Worm (Caenorhabditis elegans) whole organism, midembryonic: ENCODE data around the gene Y47D3A.34.

Experiments used
- cog-1 ChIP-seq: sonication (generic microtip); optimal IDR thresholded peaks from 2 replicates; lab custom pipeline; 2016; ENCODE audit warnings: missing genetic modification characterization, missing compliant biosample characterization
- flt-1 ChIP-seq: fragments of 200-800 bp; sonication (Bioruptor generic); IDR thresholded peaks from 2 replicates; pipeline ENCODE4 v1.3.6; 2022; ENCODE audit warnings: missing genetic modification characterization, missing compliant biosample characterization
- klf-2 ChIP-seq: fragments of 200-800 bp; sonication (Bioruptor generic); conservative IDR thresholded peaks from 2 replicates; pipeline ENCODE4 v1.3.6; 2022; ENCODE audit warnings: missing genetic modification reagents, missing genetic modification characterization, missing compliant biosample characterization
- ref-1 ChIP-seq: fragments of 200-800 bp; sonication (Bioruptor generic); conservative IDR thresholded peaks from 2 replicates; pipeline ENCODE4 v1.3.6; 2022; ENCODE audit warnings: missing genetic modification reagents, missing genetic modification characterization, missing compliant biosample characterization

DNA sequence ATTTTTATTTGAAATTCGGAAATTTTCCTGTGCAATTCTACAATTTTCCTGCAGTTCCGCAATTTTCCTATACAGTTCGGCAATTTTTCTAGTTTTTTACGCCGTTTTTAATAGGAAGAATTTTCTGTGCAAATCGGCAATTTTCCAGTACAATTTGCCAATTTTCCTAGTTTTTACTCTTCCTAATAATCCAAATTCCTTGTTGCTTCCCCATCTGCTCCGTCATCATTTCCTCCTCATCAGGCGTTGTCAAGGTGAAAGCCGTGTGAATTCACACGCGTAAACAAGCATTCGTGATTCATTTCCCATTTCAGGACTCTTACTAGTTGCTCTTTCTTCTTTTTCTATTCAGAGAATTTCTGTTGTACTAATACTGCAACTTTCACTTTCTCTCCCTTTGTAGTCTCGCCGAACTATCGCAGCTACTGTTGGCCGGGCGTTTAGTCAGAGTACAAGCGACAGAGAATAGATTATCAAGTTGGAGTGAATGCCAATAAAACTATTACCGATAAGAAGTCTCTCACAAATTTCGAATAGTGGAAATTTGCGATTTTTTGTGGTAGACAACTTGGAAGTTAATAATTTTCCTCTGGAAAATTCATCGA lies 7.0 kb upstream of the Y47D3A.34 start:
- TF ChIP-seq cog-1 (tag; lab: Kevin White, UChicago) (no peak), flt-1 (GFP tag; lab: Robert Waterston, UW) (no peak), ref-1 (no peak), klf-2 (GFP tag; lab: Robert Waterston, UW) (no peak)
